Worm (Caenorhabditis elegans): ENCODE results near the gene B0034.4.

Gene B0034.4

ce11 chrII:5946438-5946837 lies 22.9 kb downstream of the B0034.4 start:
- TF ChIP-seq unc-62 (GFP tag; optimal IDR thresholded peaks at IDR 0.05): no peak
- TF ChIP-seq ama-1 (optimal IDR thresholded peaks at IDR 0.05): no peak
- TF ChIP-seq fos-1 (tag; optimal IDR thresholded peaks at IDR 0.05): no peak
- no peak for TF ChIP-seq ZK546.5 (tag; optimal IDR thresholded peaks at IDR 0.05)
- no peak for TF ChIP-seq gmeb-1 (tag; optimal IDR thresholded peaks at IDR 0.05)
- TF ChIP-seq Y55F3AM.14 (GFP tag; optimal IDR thresholded peaks at IDR 0.05): no peak
- TF ChIP-seq lin-11 (tag; optimal IDR thresholded peaks at IDR 0.05): no peak
- TF ChIP-seq sma-9 (GFP tag; optimal IDR thresholded peaks at IDR 0.05): no peak
- TF ChIP-seq sma-9 (tag; optimal IDR thresholded peaks at IDR 0.05): no peak
- TF ChIP-seq sem-4 (tag; optimal IDR thresholded peaks at IDR 0.05): no peak
- TF ChIP-seq nhr-10 (tag; optimal IDR thresholded peaks at IDR 0.05): no peak
- no peak for TF ChIP-seq nhr-6 (tag; optimal IDR thresholded peaks at IDR 0.05)
- TF ChIP-seq lsy-2 (tag; optimal IDR thresholded peaks at IDR 0.05): no peak
- TF ChIP-seq R02D3.7 (tag; optimal IDR thresholded peaks at IDR 0.05): no peak

- TF ChIP-seq ama-1 (optimal IDR thresholded peaks at IDR 0.05) (no peak), nhr-10 (tag; optimal IDR thresholded peaks at IDR 0.05) (no peak), sma-3 (GFP tag; optimal IDR thresholded peaks at IDR 0.05) (no peak), zag-1 (tag; optimal IDR thresholded peaks at IDR 0.05) (no peak), sma-9 (GFP tag; optimal IDR thresholded peaks at IDR 0.05) (no peak), sma-9 (tag; optimal IDR thresholded peaks at IDR 0.05) (no peak), nhr-237 (tag; optimal IDR thresholded peaks at IDR 0.05) (no peak), ztf-4 (tag; optimal IDR thresholded peaks at IDR 0.05) (no peak), egl-27 (tag; optimal IDR thresholded peaks at IDR 0.05) (no peak), unc-62 (GFP tag; optimal IDR thresholded peaks at IDR 0.05) (no peak), blmp-1 (tag; optimal IDR thresholded peaks at IDR 0.05; ENCODE audit: insufficient read depth) (no peak), mab-5 (tag; optimal IDR thresholded peaks at IDR 0.05) (no peak), lin-13 (GFP tag; optimal IDR thresholded peaks at IDR 0.05) (no peak), R02D3.7 (tag; optimal IDR thresholded peaks at IDR 0.05) (no peak), ztf-11 (tag; optimal IDR thresholded peaks at IDR 0.05) (no peak)
Observed at ce11 chrII:5945818-5946217, 23.5 kb downstream of the B0034.4 start.

ce11 chrII:5944268-5944667 lies 25.1 kb downstream of the B0034.4 start, which contains the start of gene B0034.2:
Gene B0034.2, minus strand, starts transcription at chrII:5944368.
- TF ChIP-seq ztf-1 (GFP tag; conservative IDR thresholded peaks at IDR 0.05): no peak
- no peak for TF ChIP-seq elt-1 (tag; optimal IDR thresholded peaks at IDR 0.05)
- TF ChIP-seq lin-11 (tag; optimal IDR thresholded peaks at IDR 0.05): no peak
- TF ChIP-seq peb-1 (tag; optimal IDR thresholded peaks at IDR 0.05): no peak
- TF ChIP-seq nhr-23 (tag; optimal IDR thresholded peaks at IDR 0.05): no peak
- no peak for TF ChIP-seq F13H6.1 (tag; optimal IDR thresholded peaks at IDR 0.05)
- no peak for TF ChIP-seq nhr-11 (tag; optimal IDR thresholded peaks at IDR 0.05)
- no peak for TF ChIP-seq lsy-2 (tag; optimal IDR thresholded peaks at IDR 0.05)
- TF ChIP-seq nhr-237 (tag; optimal IDR thresholded peaks at IDR 0.05): no peak
- TF ChIP-seq sma-3 (GFP tag; optimal IDR thresholded peaks at IDR 0.05): no peak
- TF ChIP-seq nhr-129 (tag; optimal IDR thresholded peaks at IDR 0.05): no peak
- no peak for TF ChIP-seq ztf-11 (tag; optimal IDR thresholded peaks at IDR 0.05)

- TF ChIP-seq fos-1 (tag; optimal IDR thresholded peaks at IDR 0.05) (peak; percentile 23), lsy-2 (tag; optimal IDR thresholded peaks at IDR 0.05) (peak in 1 of 2 experiments; percentile 61), nhr-6 (tag; optimal IDR thresholded peaks at IDR 0.05) (no peak), mbf-1 (tag; optimal IDR thresholded peaks at IDR 0.05) (no peak), C34F6.9 (tag; optimal IDR thresholded peaks at IDR 0.05) (peak; percentile 75), unc-55 (GFP tag; optimal IDR thresholded peaks at IDR 0.05) (peak; percentile 40), sem-4 (tag; optimal IDR thresholded peaks at IDR 0.05) (no peak), nhr-129 (tag; optimal IDR thresholded peaks at IDR 0.05) (peak; percentile 43), lin-39 (tag; optimal IDR thresholded peaks at IDR 0.05) (no peak), R02D3.7 (tag; optimal IDR thresholded peaks at IDR 0.05) (no peak), skn-1 (tag; optimal IDR thresholded peaks at IDR 0.05) (no peak), ztf-4 (tag; optimal IDR thresholded peaks at IDR 0.05) (no peak), sma-9 (GFP tag; optimal IDR thresholded peaks at IDR 0.05) (no peak), sma-9 (tag; optimal IDR thresholded peaks at IDR 0.05) (no peak), lin-11 (tag; optimal IDR thresholded peaks at IDR 0.05) (no peak), Y55F3AM.14 (GFP tag; optimal IDR thresholded peaks at IDR 0.05) (no peak)
Observed at ce11 chrII:5942593-5942992, 26.7 kb downstream of the B0034.4 start, which contains the start of gene F28B12.1. Gene F28B12.1, plus strand, starts transcription at chrII:5942927.

ce11 chrII:5940815-5941214 lies 28.5 kb downstream of the B0034.4 start, which contains the start of gene F28B12.6:
Gene F28B12.6, plus strand, starts transcription at chrII:5940863.
- peak; percentile 10 for TF ChIP-seq sma-3 (GFP tag; optimal IDR thresholded peaks at IDR 0.05)
- TF ChIP-seq unc-39 (tag; optimal IDR thresholded peaks at IDR 0.05): no peak

Measured in whole organism, L2 larva.